Worm (Caenorhabditis elegans): ENCODE measurements around the gene F56A8.9.

- TF ChIP-seq F13H6.1 (tag; optimal IDR thresholded peaks at IDR 0.05): no peak
- TF ChIP-seq dmd-4 (tag; optimal IDR thresholded peaks at IDR 0.05; ENCODE audit: borderline replicate concordance): no peak
- no peak for TF ChIP-seq fkh-10 (GFP tag; optimal IDR thresholded peaks at IDR 0.05)
- no peak for TF ChIP-seq pha-4 (tag; optimal IDR thresholded peaks at IDR 0.05)
- TF ChIP-seq tbx-2 (tag; optimal IDR thresholded peaks at IDR 0.05): no peak
Measured at ce11 chrIII:13270896-13271295, 16.4 kb downstream of the F56A8.9 start.

Measured in whole organism, late embryonic.